Fruit fly (Drosophila melanogaster) whole organism, embryonic: ENCODE measurements around the gene Bet3.

Experiments used
- Aef1 ChIP-seq: fragments of 200-800 bp; sonication (Bioruptor generic); IDR thresholded peaks from 3 replicates; pipeline ENCODE4 v1.3.6; 2022; ENCODE audit warnings: missing biosample characterization, missing genetic modification characterization
- CG10274 ChIP-seq: fragments of 200-800 bp; sonication (Bioruptor generic); optimal IDR thresholded peaks from 3 replicates; lab custom pipeline; 2017; ENCODE audit warnings: missing biosample characterization, mild to moderate bottlenecking, missing genetic modification characterization
- CG10431 ChIP-seq: fragments of 200-800 bp; sonication (Bioruptor generic); optimal IDR thresholded peaks from 3 replicates; lab custom pipeline; 2018; ENCODE audit warnings: missing biosample characterization, mild to moderate bottlenecking, missing genetic modification characterization
- CG11247 ChIP-seq: fragments of 200-800 bp; sonication (Bioruptor generic); IDR thresholded peaks from 2 replicates; pipeline ENCODE4 v1.3.6; 2022; ENCODE audit warnings: missing biosample characterization, missing genetic modification characterization
- CG12659 ChIP-seq: fragments of 200-800 bp; sonication (Bioruptor generic); optimal IDR thresholded peaks from 3 replicates; lab custom pipeline; 2017; ENCODE audit warnings: mild to moderate bottlenecking, missing biosample characterization, missing genetic modification reagents, missing genetic modification characterization
- CG14667 ChIP-seq: fragments of 200-800 bp; sonication (Bioruptor generic); IDR thresholded peaks from 2 replicates; pipeline ENCODE4 v1.3.6; 2022; ENCODE audit warnings: missing biosample characterization, missing genetic modification characterization
- CG1603 ChIP-seq: fragments of 200-800 bp; sonication (Bioruptor generic); optimal IDR thresholded peaks from 2 replicates; lab custom pipeline; 2019; ENCODE audit warnings: missing biosample characterization, mild to moderate bottlenecking, missing genetic modification characterization, moderate library complexity
- CG1792 ChIP-seq: fragments of 200-800 bp; sonication (Bioruptor generic); optimal IDR thresholded peaks from 2 replicates; lab custom pipeline; 2016; ENCODE audit warnings: missing biosample characterization, missing genetic modification characterization
- CG1832 ChIP-seq: fragments of 200-800 bp; sonication (Bioruptor generic); optimal IDR thresholded peaks from 2 replicates; lab custom pipeline; 2017; ENCODE audit warnings: missing biosample characterization, mild to moderate bottlenecking, missing genetic modification characterization, inconsistent platforms
- CG30431 ChIP-seq: fragments of 200-800 bp; sonication (Bioruptor generic); optimal IDR thresholded peaks from 2 replicates; lab custom pipeline; 2017; ENCODE audit warnings: missing biosample characterization, missing genetic modification characterization
- CG42726 ChIP-seq: fragments of 200-800 bp; sonication (Bioruptor generic); IDR thresholded peaks from 2 replicates; pipeline ENCODE4 v1.3.6; 2022; ENCODE audit warnings: missing biosample characterization, missing genetic modification characterization; ENCODE audit not compliant: partially characterized antibody
- CG4282 ChIP-seq: fragments of 200-800 bp; sonication (Bioruptor generic); optimal IDR thresholded peaks from 2 replicates; lab custom pipeline; 2016; ENCODE audit warnings: missing biosample characterization, missing genetic modification characterization
- CG4820 ChIP-seq: fragments of 200-800 bp; sonication (Bioruptor generic); optimal IDR thresholded peaks from 3 replicates; lab custom pipeline; 2016; ENCODE audit warnings: missing biosample characterization, missing genetic modification characterization
- CG5180 ChIP-seq: fragments of 200-800 bp; sonication (Bioruptor generic); optimal IDR thresholded peaks from 3 replicates; lab custom pipeline; 2017; ENCODE audit warnings: missing biosample characterization, missing genetic modification characterization, mild to moderate bottlenecking, moderate library complexity, missing genetic modification reagents
- CG6854 ChIP-seq: fragments of 200-800 bp; sonication (Bioruptor generic); optimal IDR thresholded peaks from 3 replicates; lab custom pipeline; 2017; ENCODE audit warnings: missing biosample characterization, mild to moderate bottlenecking, missing genetic modification characterization
- CG7987 ChIP-seq: fragments of 200-800 bp; sonication (Bioruptor generic); optimal IDR thresholded peaks from 2 replicates; lab custom pipeline; 2018; ENCODE audit warnings: missing biosample characterization, mild to moderate bottlenecking, missing genetic modification characterization, moderate library complexity
- Chrac-16 ChIP-seq: fragments of 200-800 bp; sonication (Bioruptor generic); optimal IDR thresholded peaks from 3 replicates; lab custom pipeline; 2016; ENCODE audit warnings: missing biosample characterization, missing genetic modification characterization
- Dip2 ChIP-seq: fragments of 200-800 bp; sonication (Bioruptor generic); IDR thresholded peaks from 2 replicates; pipeline ENCODE4 v1.3.6; 2022; ENCODE audit warnings: missing biosample characterization, missing genetic modification characterization
- Dip3 ChIP-seq: fragments of 200-800 bp; sonication (Bioruptor generic); optimal IDR thresholded peaks from 3 replicates; lab custom pipeline; 2016; ENCODE audit warnings: missing biosample characterization, missing genetic modification characterization
- Doc2 ChIP-seq: fragments of 200-800 bp; sonication (Bioruptor generic); IDR thresholded peaks from 2 replicates; pipeline ENCODE4 v1.3.6; 2022; ENCODE audit warnings: missing biosample characterization, missing genetic modification characterization
- Gug ChIP-seq: fragments of 200-800 bp; sonication (Bioruptor generic); IDR thresholded peaks from 4 replicates; pipeline ENCODE4 v1.3.6; 2022; ENCODE audit warnings: missing biosample characterization, missing genetic modification characterization
- Hr3 ChIP-seq: fragments of 200-800 bp; sonication (Bioruptor generic); optimal IDR thresholded peaks from 3 replicates; lab custom pipeline; 2016; ENCODE audit warnings: missing biosample characterization, missing genetic modification characterization
- Lhr ChIP-seq: fragments of 200-800 bp; sonication (Bioruptor generic); optimal IDR thresholded peaks from 3 replicates; lab custom pipeline; 2017; ENCODE audit warnings: mild to moderate bottlenecking, missing biosample characterization, missing genetic modification reagents, missing genetic modification characterization
- Oaz ChIP-seq: fragments of 200-800 bp; sonication (Bioruptor generic); IDR thresholded peaks from 2 replicates; pipeline ENCODE4 v1.3.6; 2022; ENCODE audit warnings: missing biosample characterization, missing genetic modification characterization
- Side ChIP-seq: fragments of 200-800 bp; sonication (Bioruptor generic); optimal IDR thresholded peaks from 2 replicates; lab custom pipeline; 2016; ENCODE audit warnings: missing biosample characterization, missing genetic modification characterization
- aop ChIP-seq: fragments of 200-800 bp; sonication (Bioruptor generic); IDR thresholded peaks from 2 replicates; pipeline ENCODE4 v1.3.6; 2022; ENCODE audit warnings: missing biosample characterization, missing genetic modification characterization
- bsh ChIP-seq, 2 experiments: fragments of 200-800 bp; sonication (Bioruptor generic); optimal IDR thresholded peaks; 2 replicates each; lab custom pipeline; 2017 to 2018; ENCODE audit warnings: mild to moderate bottlenecking in 2 of 2, missing biosample characterization in 2 of 2, missing genetic modification characterization in 2 of 2, moderate library complexity in 1 of 2
- chif ChIP-seq, 2 experiments: fragments of 200-800 bp; sonication (Bioruptor generic); optimal IDR thresholded peaks; 3 replicates each; lab custom pipeline; 2016; ENCODE audit warnings: missing biosample characterization in 2 of 2, missing genetic modification characterization in 2 of 2
- crol ChIP-seq: fragments of 200-800 bp; sonication (Bioruptor generic); IDR thresholded peaks from 2 replicates; pipeline ENCODE4 v1.3.6; 2022; ENCODE audit warnings: missing biosample characterization, missing genetic modification characterization
- dpn ChIP-seq, 2 experiments: fragments of 200-800 bp; sonication (Bioruptor generic); optimal IDR thresholded peaks; 3 replicates each; lab custom pipeline; 2016; ENCODE audit warnings: missing biosample characterization in 2 of 2, missing genetic modification characterization in 2 of 2
- dysf ChIP-seq: fragments of 200-800 bp; sonication (Bioruptor generic); IDR thresholded peaks from 3 replicates; pipeline ENCODE4 v1.3.6; 2022; ENCODE audit warnings: missing biosample characterization, missing genetic modification characterization
- kni ChIP-seq: fragments of 200-800 bp; sonication (Bioruptor generic); optimal IDR thresholded peaks from 3 replicates; lab custom pipeline; 2017; ENCODE audit warnings: mild to moderate bottlenecking, missing biosample characterization, missing genetic modification reagents, missing genetic modification characterization
- lilli ChIP-seq: fragments of 200-800 bp; sonication (Bioruptor generic); optimal IDR thresholded peaks from 3 replicates; lab custom pipeline; 2016; ENCODE audit warnings: missing biosample characterization, missing genetic modification characterization
- mirr ChIP-seq: fragments of 200-800 bp; sonication (Bioruptor generic); optimal IDR thresholded peaks from 3 replicates; lab custom pipeline; 2018; ENCODE audit warnings: missing biosample characterization, mild to moderate bottlenecking, missing genetic modification characterization
- nom ChIP-seq: fragments of 200-800 bp; sonication (Bioruptor generic); optimal IDR thresholded peaks from 2 replicates; lab custom pipeline; 2017; ENCODE audit warnings: missing biosample characterization, missing genetic modification characterization, mild to moderate bottlenecking, moderate library complexity, missing genetic modification reagents
- pan ChIP-seq, 4 experiments: fragments of >200 bp in 3 of 4; fragments of 200-800 bp in 1 of 4; sonication (Bioruptor generic) in 1 of 4; optimal IDR thresholded peaks in 3 of 4; IDR thresholded peaks in 1 of 4; 2 replicates each; pipeline versions ENCODE4 v1.3.6 to Lab custom; 2017 to 2022; ENCODE audit warnings: missing biosample characterization in 2 of 4, missing genetic modification characterization in 2 of 4, mixed read lengths in 1 of 4
- pfk ChIP-seq: fragments of 200-800 bp; sonication (Bioruptor generic); optimal IDR thresholded peaks from 2 replicates; lab custom pipeline; 2018; ENCODE audit warnings: missing biosample characterization, mild to moderate bottlenecking, missing genetic modification characterization, moderate library complexity
- ranshi ChIP-seq: fragments of 200-800 bp; sonication (Bioruptor generic); IDR thresholded peaks from 2 replicates; pipeline ENCODE4 v1.3.6; 2022; ENCODE audit warnings: missing biosample characterization, missing genetic modification characterization
- row ChIP-seq: fragments of 200-800 bp; sonication (Bioruptor generic); IDR thresholded peaks from 3 replicates; pipeline ENCODE4 v1.3.6; 2022; ENCODE audit warnings: missing biosample characterization, missing genetic modification characterization
- run ChIP-seq: fragments of 200-800 bp; sonication (Bioruptor generic); optimal IDR thresholded peaks from 3 replicates; lab custom pipeline; 2018; ENCODE audit warnings: missing biosample characterization, mild to moderate bottlenecking, missing genetic modification characterization
- sna ChIP-seq: fragments of 200-800 bp; sonication (Bioruptor generic); IDR thresholded peaks from 2 replicates; pipeline ENCODE4 v1.3.6; 2022; ENCODE audit warnings: missing biosample characterization, missing genetic modification characterization; ENCODE audit not compliant: partially characterized antibody
- ssp ChIP-seq: fragments of 200-800 bp; sonication (Bioruptor generic); IDR thresholded peaks from 2 replicates; pipeline ENCODE4 v1.3.6; 2022; ENCODE audit warnings: missing biosample characterization, missing genetic modification characterization
- stwl ChIP-seq: fragments of 200-800 bp; sonication (Bioruptor generic); optimal IDR thresholded peaks from 3 replicates; lab custom pipeline; 2018; ENCODE audit warnings: missing biosample characterization, mild to moderate bottlenecking, missing genetic modification characterization, moderate library complexity
- toy ChIP-seq: fragments of 200-800 bp; sonication (Bioruptor generic); IDR thresholded peaks from 2 replicates; pipeline ENCODE4 v1.3.6; 2022; ENCODE audit warnings: missing biosample characterization, missing genetic modification characterization
- tup ChIP-seq: fragments of 200-800 bp; sonication (Bioruptor generic); optimal IDR thresholded peaks from 2 replicates; lab custom pipeline; 2016; ENCODE audit warnings: missing biosample characterization, mild to moderate bottlenecking, missing genetic modification characterization, moderate library complexity
- vnd ChIP-seq: fragments of 200-800 bp; sonication (Bioruptor generic); IDR thresholded peaks from 3 replicates; pipeline ENCODE4 v1.3.6; 2022; ENCODE audit warnings: missing biosample characterization, missing genetic modification characterization; ENCODE audit not compliant: partially characterized antibody

Bet3 gene

dm6 chr3L:9399013-9399750 lies 42.9 kb downstream of the Bet3 start, which contains the start of gene CG4080 (continued):
- TF ChIP-seq ssp (GFP tag; lab: Robert Waterston, UW) (no peak), CG42726 (GFP tag; lab: Robert Waterston, UW) (no peak), Doc2 (GFP tag; lab: Robert Waterston, UW) (no peak), toy (GFP tag; lab: Robert Waterston, UW) (no peak), sna (GFP tag; lab: Robert Waterston, UW) (peak; percentile 78), pfk (GFP tag; lab: Kevin White, UChicago) (no peak), Chrac-16 (GFP tag; lab: Kevin White, UChicago) (no peak), nom (GFP tag; lab: Kevin White, UChicago) (no peak), CG1832 (GFP tag; lab: Kevin White, UChicago) (no peak), CG4282 (GFP tag; lab: Kevin White, UChicago) (no peak), CG6854 (GFP tag; lab: Kevin White, UChicago) (no peak), aop (GFP tag; lab: Robert Waterston, UW) (no peak), mirr (GFP tag; lab: Kevin White, UChicago) (no peak), Oaz (GFP tag; lab: Robert Waterston, UW) (no peak), kni (GFP tag; lab: Kevin White, UChicago) (no peak), CG1603 (tag; lab: Kevin White, UChicago) (peak; percentile 55), CG1792 (no peak)

dm6 chr3L:9398435-9398981 lies 43.6 kb downstream of the Bet3 start:
- TF ChIP-seq tup = no peak
- no peak for TF ChIP-seq CG14667 (GFP tag; lab: Robert Waterston, UW)
- no peak for TF ChIP-seq Side
- peak; percentile 12 for TF ChIP-seq CG4820 (GFP tag; lab: Kevin White, UChicago)
- TF ChIP-seq bsh (GFP tag; optimal IDR thresholded peaks at IDR 0.05; lab: Kevin White, UChicago) = no peak
- no peak for TF ChIP-seq Dip3
- 0 out of 4 replicates have a peak, but pooled peaks have one; percentile 18 for TF ChIP-seq Gug
- TF ChIP-seq crol (GFP tag; lab: Robert Waterston, UW) = peak; percentile 69
- TF ChIP-seq lilli (GFP tag; lab: Kevin White, UChicago) = no peak
- TF ChIP-seq dysf (GFP tag; lab: Robert Waterston, UW) = peak; percentile 40; the same call in 1 of the 3 replicates
- TF ChIP-seq kni (GFP tag; lab: Kevin White, UChicago) = no peak
- TF ChIP-seq CG5180 (GFP tag; lab: Kevin White, UChicago) = peak; percentile 18
- TF ChIP-seq Dip2 (GFP tag; lab: Robert Waterston, UW) = no peak
- TF ChIP-seq stwl = no peak
- TF ChIP-seq CG11247 (GFP tag; lab: Robert Waterston, UW) = 0 out of 2 replicates have a peak, but pooled peaks have one; percentile 11
- no peak for TF ChIP-seq Hr3
- TF ChIP-seq row = peak; percentile 59
- TF ChIP-seq CG1792 = no peak
- TF ChIP-seq Lhr (GFP tag; lab: Kevin White, UChicago) = no peak
- TF ChIP-seq pan (optimal IDR thresholded peaks at IDR 0.05; lab: Kevin White, UChicago) = peak in 1 of 2 experiments; percentile 46
- TF ChIP-seq pan (GFP tag; optimal IDR thresholded peaks at IDR 0.05 in 1 of 2, IDR thresholded peaks at IDR 0.05 in 1 of 2) = peak in 1 of 2 experiments; percentile 7
- TF ChIP-seq ranshi (GFP tag; lab: Robert Waterston, UW) = no peak
- no peak for TF ChIP-seq chif (GFP tag; optimal IDR thresholded peaks at IDR 0.05; lab: Kevin White, UChicago)
- TF ChIP-seq CG10274 = peak; percentile 35
- no peak for TF ChIP-seq CG10431 (GFP tag; lab: Kevin White, UChicago)
- no peak for TF ChIP-seq CG30431 (GFP tag; lab: Kevin White, UChicago)
- TF ChIP-seq CG12659 (GFP tag; lab: Kevin White, UChicago) = no peak
- peak; percentile 35 for TF ChIP-seq CG1603 (tag; lab: Kevin White, UChicago)
- TF ChIP-seq run (tag; lab: Kevin White, UChicago) = no peak
- no peak for TF ChIP-seq dpn (GFP tag; optimal IDR thresholded peaks at IDR 0.05; lab: Kevin White, UChicago)
- no peak for TF ChIP-seq vnd (GFP tag; lab: Robert Waterston, UW)
- no peak for TF ChIP-seq CG7987 (GFP tag; lab: Kevin White, UChicago)
- no peak for TF ChIP-seq Aef1
